Fruit fly (Drosophila melanogaster): ENCODE data around the gene CG3842.

DNA sequence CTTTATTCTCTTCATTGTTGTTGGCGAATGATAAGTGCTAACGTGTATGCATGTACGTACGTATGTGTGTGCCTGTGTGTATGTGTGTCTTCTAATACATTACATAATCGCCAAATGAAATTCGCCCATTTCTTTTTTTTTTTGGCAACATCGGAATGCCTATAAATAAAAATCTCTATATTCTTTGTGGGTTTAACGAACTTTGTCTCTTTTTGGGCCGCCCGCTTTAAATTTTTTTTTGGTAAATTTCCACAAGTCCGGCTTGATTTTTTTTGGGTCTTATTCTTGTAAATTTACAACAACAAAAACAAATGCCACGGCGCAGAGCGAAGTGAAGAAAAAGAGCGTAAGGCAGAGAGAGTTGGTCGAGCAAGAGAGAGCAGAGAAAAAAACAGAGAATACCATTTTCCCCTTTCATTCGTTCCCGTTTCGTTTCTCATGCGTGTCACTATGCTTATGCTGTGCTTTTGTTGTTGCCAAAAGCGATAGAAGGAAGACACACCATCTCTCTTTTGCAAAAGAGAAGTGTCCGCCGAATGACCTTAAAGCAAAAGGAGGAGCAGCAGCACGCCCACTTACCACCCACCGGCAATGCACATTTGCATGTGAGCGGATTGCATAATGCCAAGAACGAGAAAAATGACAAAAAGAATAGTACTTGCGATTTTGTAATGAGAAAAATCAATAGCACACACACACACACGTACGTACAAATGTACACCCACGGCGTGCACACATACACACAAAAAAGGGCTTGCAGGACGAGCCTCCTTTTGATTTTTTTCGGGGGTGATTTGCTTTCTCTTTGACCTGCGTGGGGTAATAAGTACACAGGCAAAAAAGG is 15.4 kb downstream of the CG3842 start:
- TF ChIP-seq CG7045 (GFP tag; optimal IDR thresholded peaks at IDR 0.05) (no peak), kay (GFP tag; ENCODE audit: borderline replicate concordance) (no peak), CG12768 (GFP tag; optimal IDR thresholded peaks at IDR 0.05) (no peak), CG33017 (tag; optimal IDR thresholded peaks at IDR 0.05) (no peak), Mnt (GFP tag; optimal IDR thresholded peaks at IDR 0.05) (no peak), bab1 (GFP tag; optimal IDR thresholded peaks at IDR 0.05) (no peak), CG11617 (GFP tag; optimal IDR thresholded peaks at IDR 0.05) (no peak), Crg-1 (GFP tag; optimal IDR thresholded peaks at IDR 0.05) (no peak)
